Fruit fly (Drosophila melanogaster): Measurements from ENCODE around the gene Cdk12.

Cdk12 gene

DNA sequence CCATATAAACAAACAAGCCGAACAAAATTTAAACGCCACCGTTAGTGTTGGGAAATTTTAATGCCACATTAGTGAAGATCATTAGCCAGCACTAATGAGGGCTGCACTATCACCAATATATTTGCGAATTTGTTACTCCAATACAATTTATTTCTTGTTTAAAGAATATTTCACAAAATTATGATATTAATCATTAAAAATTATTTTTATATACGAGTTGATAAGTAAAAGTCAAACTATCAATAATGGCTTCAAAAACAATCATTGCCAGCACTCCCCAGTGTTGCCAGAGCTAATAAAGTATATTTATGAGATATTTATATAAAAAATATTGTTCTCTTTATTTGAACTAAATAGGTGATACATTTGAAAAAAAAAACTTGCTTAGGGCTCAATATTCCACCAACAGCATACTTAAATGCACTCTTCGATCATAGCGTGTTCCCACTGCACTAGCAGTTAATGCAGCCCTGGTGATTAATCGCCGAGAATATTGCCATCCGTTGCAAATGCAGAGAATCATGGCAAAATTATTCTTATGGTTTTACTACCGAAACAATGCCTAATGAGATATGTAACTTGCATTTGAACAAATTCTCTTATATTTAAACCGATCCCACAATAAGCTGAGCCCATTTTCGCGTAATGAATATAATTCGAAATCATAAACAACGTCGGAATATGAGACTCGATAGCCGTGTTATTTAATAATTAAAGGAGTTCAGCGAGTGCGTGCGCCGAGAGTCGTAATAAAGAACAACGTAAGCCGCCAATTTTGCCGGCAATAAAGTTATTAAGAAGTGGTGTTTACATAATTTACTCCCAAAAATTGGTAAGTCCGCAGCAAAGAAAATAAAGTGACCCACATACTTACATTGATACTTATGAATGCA, at the start of gene Cdk12, which contains the start of gene SAK:
Gene Cdk12, plus strand, starts transcription at position 484 of the 893 bp plus-strand sequence.
Gene SAK, minus strand, starts transcription at position 65 of the 893 bp plus-strand sequence.
- TF ChIP-seq hkb (optimal IDR thresholded peaks at IDR 0.05) (no peak), hkb (GFP tag; IDR thresholded peaks at IDR 0.05) (peak; percentile 79), tin (GFP tag; optimal IDR thresholded peaks at IDR 0.05) (peak; percentile 86), wek (GFP tag; optimal IDR thresholded peaks at IDR 0.05) (no peak), CG6689 (GFP tag; IDR thresholded peaks at IDR 0.05) (peak; percentile 79), zen (tag; optimal IDR thresholded peaks at IDR 0.05) (peak; percentile 87), HLH3B (GFP tag; IDR thresholded peaks at IDR 0.05) (peak; percentile 66), yki (optimal IDR thresholded peaks at IDR 0.05) (no peak), CG10431 (GFP tag; optimal IDR thresholded peaks at IDR 0.05) (peak; percentile 38), CG17829 (tag; optimal IDR thresholded peaks at IDR 0.05) (peak; percentile 89), CG13296 (GFP tag; optimal IDR thresholded peaks at IDR 0.05) (peak; percentile 86), CG4617 (GFP tag; optimal IDR thresholded peaks at IDR 0.05; ENCODE audit: borderline replicate concordance) (peak; percentile 80), lab (GFP tag; optimal IDR thresholded peaks at IDR 0.05) (peak; percentile 89), Mrtf (GFP tag; IDR thresholded peaks at IDR 0.05) (peak; percentile 81), fd64A (GFP tag; optimal IDR thresholded peaks at IDR 0.05) (peak; percentile 16), CG9437 (GFP tag; optimal IDR thresholded peaks at IDR 0.05) (peak; percentile 82), ftz-f1 (GFP tag; optimal IDR thresholded peaks at IDR 0.05) (no peak), CG15479 (GFP tag; optimal IDR thresholded peaks at IDR 0.05) (peak; percentile 12), CG8944 (GFP tag; optimal IDR thresholded peaks at IDR 0.05) (peak; percentile 65), CG6765 (GFP tag; optimal IDR thresholded peaks at IDR 0.05) (peak; percentile 76), H15 (GFP tag; IDR thresholded peaks at IDR 0.05) (peak; percentile 66; the same call in 2 of the 3 replicates), ro (GFP tag; IDR thresholded peaks at IDR 0.05) (peak; percentile 61; the same call in 1 of the 2 replicates), pho (GFP tag; optimal IDR thresholded peaks at IDR 0.05) (peak; percentile 29), CG9932 (GFP tag; IDR thresholded peaks at IDR 0.05) (peak; percentile 90), sisA (GFP tag; IDR thresholded peaks at IDR 0.05) (peak; percentile 86), lbe (GFP tag; optimal IDR thresholded peaks at IDR 0.05) (peak; percentile 65), wdn (GFP tag; IDR thresholded peaks at IDR 0.05) (peak; percentile 76), Drgx (GFP tag; IDR thresholded peaks at IDR 0.05) (peak; percentile 55), stc (GFP tag; IDR thresholded peaks at IDR 0.05) (peak; percentile 73), corto (GFP tag; optimal IDR thresholded peaks at IDR 0.05) (no peak), CG17612 (GFP tag; IDR thresholded peaks at IDR 0.05) (peak; percentile 81), CG14710 (tag; optimal IDR thresholded peaks at IDR 0.05) (peak; percentile 94), vvl (GFP tag; IDR thresholded peaks at IDR 0.05) (peak; percentile 88), sob (GFP tag; IDR thresholded peaks at IDR 0.05) (peak; percentile 83), CG8388 (GFP tag; optimal IDR thresholded peaks at IDR 0.05) (peak; percentile 78), CG34224 (GFP tag; IDR thresholded peaks at IDR 0.05; ENCODE audit: partially characterized antibody) (peak; percentile 37; the same call in 1 of the 3 replicates), stwl (tag; optimal IDR thresholded peaks at IDR 0.05) (peak; percentile 93), BtbVII (GFP tag; optimal IDR thresholded peaks at IDR 0.05) (peak; percentile 82), Jarid2 (GFP tag; optimal IDR thresholded peaks at IDR 0.05) (no peak), CG7786 (GFP tag; optimal IDR thresholded peaks at IDR 0.05) (peak; percentile 65), CG6854 (GFP tag; optimal IDR thresholded peaks at IDR 0.05) (peak; percentile 55), Camta (GFP tag; optimal IDR thresholded peaks at IDR 0.05) (peak; percentile 48), tll (GFP tag; optimal IDR thresholded peaks at IDR 0.05) (peak in 1 of 2 experiments; percentile 5), CG10274 (GFP tag; optimal IDR thresholded peaks at IDR 0.05) (peak; percentile 48), Poxn (GFP tag; IDR thresholded peaks at IDR 0.05) (no peak; the same call in 1 of the 2 replicates), Med (GFP tag) (peak; percentile 86), CG10147 (GFP tag; optimal IDR thresholded peaks at IDR 0.05) (peak; percentile 82), CG31224 (GFP tag; IDR thresholded peaks at IDR 0.05) (peak; percentile 78), her (GFP tag; optimal IDR thresholded peaks at IDR 0.05) (no peak)

All from whole organism, embryonic.